Fruit fly (Drosophila melanogaster) S2 (cell line): ENCODE measurements around the gene CG31415.

Experiments
- CG8478 ChIP-seq: fragments of >200 bp; optimal IDR thresholded peaks from 2 replicates; lab custom pipeline; 2018
- CTCF ChIP-seq, 2 experiments: fragments of >200 bp; optimal IDR thresholded peaks; 2 replicates each; lab custom pipeline; 2018

- TF ChIP-seq CG8478 (lab: Kevin White, UChicago), result no peak
- TF ChIP-seq CTCF (optimal IDR thresholded peaks at IDR 0.05; lab: Kevin White, UChicago), result no peak
Measured at dm6 chr3R:9740713-9741112, 2.6 kb upstream of the CG31415 start, which contains the start of gene Pnn.
